Fruit fly (Drosophila melanogaster) whole organism, embryonic: ENCODE measurements around the gene CG33268.

Experiments used
- Adf1 ChIP-seq: fragments of 200-800 bp; sonication (Bioruptor generic); IDR thresholded peaks from 2 replicates; pipeline ENCODE4 v1.3.6; 2022; ENCODE audit warnings: missing biosample characterization, missing genetic modification characterization
- Atf6 ChIP-seq: fragments of 200-800 bp; sonication (Bioruptor generic); IDR thresholded peaks from 2 replicates; pipeline ENCODE4 v1.3.6; 2022; ENCODE audit warnings: missing biosample characterization, missing genetic modification characterization
- Bteb2 ChIP-seq: fragments of 200-800 bp; sonication (Bioruptor generic); optimal IDR thresholded peaks from 2 replicates; lab custom pipeline; 2016; ENCODE audit warnings: missing biosample characterization, missing genetic modification characterization
- CG10431 ChIP-seq: fragments of 200-800 bp; sonication (Bioruptor generic); optimal IDR thresholded peaks from 3 replicates; lab custom pipeline; 2018; ENCODE audit warnings: missing biosample characterization, mild to moderate bottlenecking, missing genetic modification characterization
- CG10979 ChIP-seq: fragments of 200-800 bp; sonication (Bioruptor generic); optimal IDR thresholded peaks from 2 replicates; lab custom pipeline; 2018; ENCODE audit warnings: missing biosample characterization, mild to moderate bottlenecking, missing genetic modification characterization, moderate library complexity
- CG11504 ChIP-seq: fragments of 200-800 bp; sonication (Bioruptor generic); optimal IDR thresholded peaks from 3 replicates; lab custom pipeline; 2019; ENCODE audit warnings: missing biosample characterization, mild to moderate bottlenecking, missing genetic modification characterization, moderate library complexity
- CG12104 ChIP-seq: fragments of 200-800 bp; sonication (Bioruptor generic); optimal IDR thresholded peaks from 3 replicates; lab custom pipeline; 2016; ENCODE audit warnings: missing biosample characterization, missing genetic modification characterization
- CG12155 ChIP-seq: fragments of 200-800 bp; sonication (Bioruptor generic); optimal IDR thresholded peaks from 3 replicates; lab custom pipeline; 2016; ENCODE audit warnings: missing biosample characterization, missing genetic modification characterization
- CG12299 ChIP-seq: fragments of 200-800 bp; sonication (Bioruptor generic); optimal IDR thresholded peaks from 2 replicates; lab custom pipeline; 2018; ENCODE audit warnings: missing biosample characterization, mild to moderate bottlenecking, missing genetic modification characterization
- CG12391 ChIP-seq: fragments of 200-800 bp; sonication (Bioruptor generic); optimal IDR thresholded peaks from 3 replicates; lab custom pipeline; 2018; ENCODE audit warnings: missing biosample characterization, mild to moderate bottlenecking, missing genetic modification characterization, moderate library complexity
- CG13894 ChIP-seq: fragments of 200-800 bp; sonication (Bioruptor generic); optimal IDR thresholded peaks from 3 replicates; lab custom pipeline; 2018; ENCODE audit warnings: missing biosample characterization, mild to moderate bottlenecking, missing genetic modification characterization, moderate library complexity
- CG14441 ChIP-seq: fragments of 200-800 bp; sonication (Bioruptor generic); IDR thresholded peaks from 2 replicates; pipeline ENCODE4 v1.3.6; 2022; ENCODE audit warnings: missing biosample characterization, missing genetic modification characterization
- CG1647 ChIP-seq: fragments of 200-800 bp; sonication (Bioruptor generic); optimal IDR thresholded peaks from 3 replicates; lab custom pipeline; 2016; ENCODE audit warnings: missing biosample characterization, missing genetic modification characterization
- CG17361 ChIP-seq: fragments of 200-800 bp; sonication (Bioruptor generic); IDR thresholded peaks from 3 replicates; pipeline ENCODE4 v1.3.6; 2022; ENCODE audit warnings: missing biosample characterization, missing genetic modification characterization
- CG18011 ChIP-seq: fragments of 200-800 bp; sonication (Bioruptor generic); optimal IDR thresholded peaks from 2 replicates; lab custom pipeline; 2017; ENCODE audit warnings: missing biosample characterization, missing genetic modification characterization, mild to moderate bottlenecking, moderate library complexity, missing genotype
- CG18619 ChIP-seq: fragments of 200-800 bp; sonication (Bioruptor generic); optimal IDR thresholded peaks from 3 replicates; lab custom pipeline; 2017; ENCODE audit warnings: missing biosample characterization, mild to moderate bottlenecking, missing genetic modification characterization
- CG5953 ChIP-seq: fragments of 200-800 bp; sonication (Bioruptor generic); IDR thresholded peaks from 2 replicates; pipeline ENCODE4 v1.3.6; 2022; ENCODE audit warnings: missing biosample characterization, missing genetic modification characterization
- CG6683 ChIP-seq: fragments of 200-800 bp; sonication (Bioruptor generic); optimal IDR thresholded peaks from 2 replicates; lab custom pipeline; 2017; ENCODE audit warnings: missing biosample characterization, mild to moderate bottlenecking, missing genetic modification characterization, missing genetic modification reagents
- CG8281 ChIP-seq: fragments of 200-800 bp; sonication (Bioruptor generic); optimal IDR thresholded peaks from 2 replicates; lab custom pipeline; 2018; ENCODE audit warnings: missing biosample characterization, mild to moderate bottlenecking, missing genetic modification characterization, moderate library complexity
- D19B ChIP-seq: fragments of 200-800 bp; sonication (Bioruptor generic); optimal IDR thresholded peaks from 2 replicates; lab custom pipeline; 2017; ENCODE audit warnings: missing biosample characterization, mild to moderate bottlenecking, missing genetic modification characterization
- ERR ChIP-seq: fragments of 200-800 bp; sonication (Bioruptor generic); optimal IDR thresholded peaks from 2 replicates; lab custom pipeline; 2016; ENCODE audit warnings: missing biosample characterization, missing genetic modification characterization
- GATAe ChIP-seq: fragments of 200-800 bp; sonication (Bioruptor generic); conservative IDR thresholded peaks from 2 replicates; pipeline ENCODE4 v1.3.6; 2022; ENCODE audit warnings: missing biosample characterization, missing genetic modification characterization
- MBD-R2 ChIP-seq: fragments of 200-800 bp; sonication (Bioruptor generic); IDR thresholded peaks from 2 replicates; pipeline ENCODE4 v1.3.6; 2022; ENCODE audit warnings: missing biosample characterization, missing genetic modification characterization
- Med ChIP-seq: fragments of 200-800 bp; sonication (Bioruptor generic); peaks from one replicate; lab custom pipeline; 2016; ENCODE audit warnings: missing biosample characterization, missing genetic modification characterization, mild to moderate bottlenecking, inconsistent platforms, moderate library complexity
- Opbp ChIP-seq: fragments of 200-800 bp; sonication (Bioruptor generic); IDR thresholded peaks from 3 replicates; pipeline ENCODE4 v1.3.6; 2022; ENCODE audit warnings: missing biosample characterization, missing genetic modification characterization; ENCODE audit not compliant: partially characterized antibody
- PHDP ChIP-seq: fragments of 200-800 bp; sonication (Bioruptor generic); optimal IDR thresholded peaks from 3 replicates; lab custom pipeline; 2018; ENCODE audit warnings: missing biosample characterization, mild to moderate bottlenecking, missing genetic modification characterization, moderate library complexity
- ase ChIP-seq: fragments of 200-800 bp; sonication (Bioruptor generic); IDR thresholded peaks from 3 replicates; pipeline ENCODE4 v1.3.6; 2022; ENCODE audit warnings: missing biosample characterization, missing genetic modification characterization
- bab2 ChIP-seq: fragments of 200-800 bp; sonication (Bioruptor generic); optimal IDR thresholded peaks from 2 replicates; lab custom pipeline; 2016; ENCODE audit warnings: missing biosample characterization, missing genetic modification characterization
- bcd ChIP-seq: fragments of 200-800 bp; sonication (Bioruptor generic); optimal IDR thresholded peaks from 2 replicates; lab custom pipeline; 2017; ENCODE audit warnings: missing biosample characterization, mild to moderate bottlenecking, missing genetic modification characterization
- caup ChIP-seq: fragments of 200-800 bp; sonication (Bioruptor generic); optimal IDR thresholded peaks from 3 replicates; lab custom pipeline; 2017; ENCODE audit warnings: missing biosample characterization, mild to moderate bottlenecking, missing genetic modification characterization, moderate library complexity; ENCODE audit not compliant: severe bottlenecking
- corto ChIP-seq: fragments of 200-800 bp; sonication (Bioruptor generic); optimal IDR thresholded peaks from 2 replicates; lab custom pipeline; 2016; ENCODE audit warnings: missing biosample characterization, mild to moderate bottlenecking, missing genetic modification characterization, moderate library complexity
- danr ChIP-seq: fragments of 200-800 bp; sonication (Bioruptor generic); IDR thresholded peaks from 2 replicates; pipeline ENCODE4 v1.3.6; 2022; ENCODE audit warnings: missing biosample characterization, missing genetic modification characterization
- dimm ChIP-seq: fragments of 200-800 bp; sonication (Bioruptor generic); IDR thresholded peaks from 2 replicates; pipeline ENCODE4 v1.3.6; 2022; ENCODE audit warnings: missing biosample characterization, missing genetic modification characterization
- esg ChIP-seq: fragments of 200-800 bp; sonication (Bioruptor generic); conservative IDR thresholded peaks from 2 replicates; pipeline ENCODE4 v1.3.6; 2022; ENCODE audit warnings: missing biosample characterization, missing genetic modification characterization
- fd102C ChIP-seq: fragments of 200-800 bp; sonication (Bioruptor generic); optimal IDR thresholded peaks from 2 replicates; lab custom pipeline; 2018; ENCODE audit warnings: missing biosample characterization, mild to moderate bottlenecking, missing genetic modification characterization, moderate library complexity
- grau ChIP-seq: fragments of 200-800 bp; optimal IDR thresholded peaks from 3 replicates; lab custom pipeline; 2019; ENCODE audit warnings: missing biosample characterization, mild to moderate bottlenecking, missing genetic modification characterization, moderate library complexity
- gsb ChIP-seq: fragments of 200-800 bp; sonication (Bioruptor generic); IDR thresholded peaks from 2 replicates; pipeline ENCODE4 v1.3.6; 2022; ENCODE audit warnings: missing biosample characterization, missing genetic modification characterization
- lmd ChIP-seq: fragments of 200-800 bp; sonication (Bioruptor generic); IDR thresholded peaks from 2 replicates; pipeline ENCODE4 v1.3.6; 2022; ENCODE audit warnings: missing biosample characterization, missing genetic modification characterization
- nau ChIP-seq: fragments of 200-800 bp; sonication (Bioruptor generic); optimal IDR thresholded peaks from 3 replicates; lab custom pipeline; 2017; ENCODE audit warnings: missing biosample characterization, mild to moderate bottlenecking, missing genetic modification characterization, missing genetic modification reagents
- odd ChIP-seq: fragments of 200-800 bp; sonication (Bioruptor generic); optimal IDR thresholded peaks from 2 replicates; lab custom pipeline; 2017; ENCODE audit warnings: missing biosample characterization, mild to moderate bottlenecking, missing genetic modification characterization
- phol ChIP-seq: fragments of 200-800 bp; sonication (Bioruptor generic); optimal IDR thresholded peaks from 3 replicates; lab custom pipeline; 2018; ENCODE audit warnings: missing biosample characterization, mild to moderate bottlenecking, missing genetic modification characterization, moderate library complexity
- pum ChIP-seq: fragments of 200-800 bp; sonication (Bioruptor generic); optimal IDR thresholded peaks from 2 replicates; lab custom pipeline; 2016; ENCODE audit warnings: missing biosample characterization, missing genetic modification characterization
- sd ChIP-seq: fragments of 200-800 bp; sonication (Bioruptor generic); optimal IDR thresholded peaks from 3 replicates; lab custom pipeline; 2018; ENCODE audit warnings: missing biosample characterization, mild to moderate bottlenecking, missing genetic modification characterization, moderate library complexity
- sob ChIP-seq: fragments of 200-800 bp; sonication (Bioruptor generic); IDR thresholded peaks from 2 replicates; pipeline ENCODE4 v1.3.6; 2022; ENCODE audit warnings: missing biosample characterization, missing genetic modification characterization
- tap ChIP-seq: fragments of 200-800 bp; optimal IDR thresholded peaks from 3 replicates; lab custom pipeline; 2019; ENCODE audit warnings: missing biosample characterization, mild to moderate bottlenecking, missing genetic modification characterization, moderate library complexity
- tgo ChIP-seq: fragments of 200-800 bp; sonication (Bioruptor generic); IDR thresholded peaks from 3 replicates; pipeline ENCODE4 v1.3.6; 2022; ENCODE audit warnings: missing biosample characterization, missing genetic modification characterization
- twi ChIP-seq: fragments of 200-800 bp; optimal IDR thresholded peaks from 2 replicates; lab custom pipeline; 2019; ENCODE audit warnings: missing biosample characterization, mild to moderate bottlenecking, missing genetic modification characterization, moderate library complexity

The CG33268 gene

DNA sequence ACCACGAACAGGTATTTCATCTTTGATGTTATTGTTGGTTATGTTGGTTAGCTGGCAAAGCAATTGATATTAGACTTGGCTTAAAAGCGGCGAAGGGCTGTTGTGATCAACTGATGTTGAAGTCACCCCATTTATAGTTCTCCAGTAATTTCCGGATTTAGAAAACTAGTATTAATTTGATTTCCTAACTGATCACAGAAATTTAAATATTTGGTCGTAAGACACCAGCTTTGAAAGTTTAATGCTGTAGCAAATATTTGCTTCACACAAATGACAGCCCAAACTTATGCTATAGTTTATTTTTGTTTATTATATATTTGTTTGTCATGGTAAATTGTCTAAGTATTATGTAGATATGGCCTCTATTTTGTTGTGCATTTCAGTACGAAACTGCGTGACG lies 8.9 kb downstream of the CG33268 start, which contains the start of gene CG33269 (continued):
- TF ChIP-seq twi (tag; lab: Kevin White, UChicago) (no peak), MBD-R2 (GFP tag; lab: Robert Waterston, UW) (no peak), ERR (GFP tag; lab: Kevin White, UChicago) (no peak), CG13894 (tag; lab: Kevin White, UChicago) (no peak), CG11504 (tag; lab: Kevin White, UChicago) (no peak)
- TF ChIP-seq, all 482 proteins: peak for 0

DNA sequence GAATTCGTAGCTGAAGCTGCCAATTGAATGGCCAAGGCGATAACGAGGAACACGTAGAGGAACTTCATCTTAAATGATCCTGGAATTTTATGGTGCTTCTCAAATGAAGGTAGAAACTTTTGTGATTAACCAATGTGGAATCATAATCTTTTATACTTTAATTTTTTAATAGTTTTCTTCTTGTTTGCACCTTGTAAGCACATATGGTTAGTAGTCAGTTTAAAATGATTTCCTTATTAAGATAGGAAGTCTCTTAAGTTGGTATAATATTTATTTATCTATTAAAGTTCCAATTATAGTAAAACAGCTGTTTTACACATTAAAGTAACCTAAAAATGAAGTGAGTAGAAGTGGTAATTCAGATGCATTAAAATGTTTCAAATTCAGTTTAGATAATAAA lies 10.1 kb downstream of the CG33268 start, which contains the start of gene CG43391:
CG43391 (minus strand) TSS at position 101 of the 400 bp plus-strand sequence.
- TF ChIP-seq dimm (GFP tag; lab: Robert Waterston, UW) (no peak), Adf1 (GFP tag; lab: Robert Waterston, UW) (no peak), pum (GFP tag; lab: Kevin White, UChicago) (no peak), PHDP (tag; lab: Kevin White, UChicago) (no peak), lmd (GFP tag; lab: Robert Waterston, UW) (no peak), CG12104 (no peak), fd102C (GFP tag; lab: Kevin White, UChicago) (no peak), Opbp (GFP tag; lab: Robert Waterston, UW) (no peak), bab2 (GFP tag; lab: Kevin White, UChicago) (no peak), Med (GFP tag; lab: Kevin White, UChicago) (no peak), CG10431 (GFP tag; lab: Kevin White, UChicago) (no peak), odd (GFP tag; lab: Kevin White, UChicago) (no peak), D19B (GFP tag; lab: Kevin White, UChicago) (no peak), nau (GFP tag; lab: Kevin White, UChicago) (no peak), tgo (GFP tag; lab: Robert Waterston, UW) (no peak), CG12155 (GFP tag; lab: Kevin White, UChicago) (no peak), CG18011 (GFP tag; lab: Kevin White, UChicago) (no peak), ase (GFP tag; lab: Robert Waterston, UW) (no peak), esg (GFP tag; lab: Robert Waterston, UW) (no peak), CG12391 (tag; lab: Kevin White, UChicago) (no peak)

DNA sequence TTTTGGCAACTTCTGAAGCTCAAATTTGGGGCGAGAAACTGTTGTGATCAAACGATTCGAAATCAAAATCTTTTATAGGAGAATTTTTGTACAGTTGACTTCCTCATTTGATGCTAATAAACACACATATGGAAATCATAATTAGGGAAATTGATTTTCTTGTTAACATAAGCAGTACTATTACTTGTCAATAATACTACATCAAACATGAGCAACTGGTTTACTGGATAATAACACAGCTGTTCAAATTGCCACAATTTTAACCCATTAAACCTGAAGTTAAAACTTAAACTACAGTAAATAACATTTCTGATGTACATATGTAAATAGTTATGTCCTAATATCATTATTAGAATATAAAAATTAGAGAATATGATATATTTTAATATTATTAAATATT lies 11.1 kb downstream of the CG33268 start, which contains the start of gene CG43390:
CG43390 (minus strand) TSS at position 32 of the 400 bp plus-strand sequence.
- TF ChIP-seq sd (tag; lab: Kevin White, UChicago) (peak; percentile 64), corto (GFP tag; lab: Kevin White, UChicago) (no peak), CG8281 (peak; percentile 14), gsb (GFP tag; lab: Robert Waterston, UW) (peak; percentile 66), CG1647 (GFP tag; lab: Kevin White, UChicago) (peak; percentile 48), CG14441 (GFP tag; lab: Robert Waterston, UW) (no peak), Atf6 (GFP tag; lab: Robert Waterston, UW) (peak; percentile 69), tap (no peak), CG18619 (GFP tag; lab: Kevin White, UChicago) (peak; percentile 50), CG10979 (tag; lab: Kevin White, UChicago) (no peak), Bteb2 (GFP tag; lab: Kevin White, UChicago) (peak; percentile 7), fd102C (GFP tag; lab: Kevin White, UChicago) (no peak), GATAe (GFP tag; lab: Robert Waterston, UW) (no peak), danr (GFP tag; lab: Robert Waterston, UW) (peak; percentile 9; the same call in 1 of the 2 replicates), CG6683 (GFP tag; lab: Kevin White, UChicago) (peak; percentile 7), caup (GFP tag; lab: Kevin White, UChicago) (peak; percentile 94), CG17361 (GFP tag; lab: Robert Waterston, UW) (peak; percentile 40; the same call in 1 of the 3 replicates), phol (no peak), bcd (GFP tag; lab: Kevin White, UChicago) (peak; percentile 29), Opbp (GFP tag; lab: Robert Waterston, UW) (no peak), CG12299 (tag; lab: Kevin White, UChicago) (peak; percentile 69), grau (tag; lab: Kevin White, UChicago) (peak; percentile 58), CG5953 (no peak), odd (GFP tag; lab: Kevin White, UChicago) (peak; percentile 52), Adf1 (GFP tag; lab: Robert Waterston, UW) (peak; percentile 37; the same call in 1 of the 2 replicates), sob (GFP tag; lab: Robert Waterston, UW) (peak; percentile 68; the same call in 1 of the 2 replicates)
